Fruit fly (Drosophila melanogaster) whole organism, embryonic: ENCODE results near the gene CG46303.

Experiments
- C15 ChIP-seq: fragments of 200-800 bp; sonication (Bioruptor generic); IDR thresholded peaks from 3 replicates; pipeline ENCODE4 v1.3.6; 2022; ENCODE audit warnings: missing biosample characterization, missing genetic modification characterization
- CG10147 ChIP-seq: fragments of 200-800 bp; sonication (Bioruptor generic); optimal IDR thresholded peaks from 2 replicates; lab custom pipeline; 2019; ENCODE audit warnings: missing biosample characterization, mild to moderate bottlenecking, missing genetic modification characterization, moderate library complexity
- CG10274 ChIP-seq: fragments of 200-800 bp; sonication (Bioruptor generic); optimal IDR thresholded peaks from 3 replicates; lab custom pipeline; 2017; ENCODE audit warnings: missing biosample characterization, mild to moderate bottlenecking, missing genetic modification characterization
- CG12391 ChIP-seq: fragments of 200-800 bp; sonication (Bioruptor generic); optimal IDR thresholded peaks from 3 replicates; lab custom pipeline; 2018; ENCODE audit warnings: missing biosample characterization, mild to moderate bottlenecking, missing genetic modification characterization, moderate library complexity
- CG12659 ChIP-seq: fragments of 200-800 bp; sonication (Bioruptor generic); optimal IDR thresholded peaks from 3 replicates; lab custom pipeline; 2017; ENCODE audit warnings: mild to moderate bottlenecking, missing biosample characterization, missing genetic modification reagents, missing genetic modification characterization
- CG12769 ChIP-seq: fragments of 200-800 bp; sonication (Bioruptor generic); optimal IDR thresholded peaks from 2 replicates; lab custom pipeline; 2019; ENCODE audit warnings: missing biosample characterization, mild to moderate bottlenecking, missing genetic modification characterization, moderate library complexity
- CG17359 ChIP-seq: fragments of 200-800 bp; sonication (Bioruptor generic); optimal IDR thresholded peaks from 3 replicates; lab custom pipeline; 2018; ENCODE audit warnings: missing biosample characterization, mild to moderate bottlenecking, missing genetic modification characterization, moderate library complexity
- CG17829 ChIP-seq: fragments of 200-800 bp; optimal IDR thresholded peaks from 2 replicates; lab custom pipeline; 2019; ENCODE audit warnings: missing biosample characterization, mild to moderate bottlenecking, missing genetic modification characterization, moderate library complexity
- CG31441 ChIP-seq: fragments of 200-800 bp; sonication (Bioruptor generic); IDR thresholded peaks from 2 replicates; pipeline ENCODE4 v1.3.6; 2022; ENCODE audit warnings: missing biosample characterization, missing genetic modification characterization
- CG32772 ChIP-seq: fragments of 200-800 bp; sonication (Bioruptor generic); IDR thresholded peaks from 2 replicates; pipeline ENCODE4 v1.3.6; 2022; ENCODE audit warnings: missing biosample characterization, missing genetic modification characterization
- CG4328 ChIP-seq: fragments of 200-800 bp; sonication (Bioruptor generic); optimal IDR thresholded peaks from 3 replicates; lab custom pipeline; 2017; ENCODE audit warnings: missing biosample characterization, missing genetic modification reagents, missing genetic modification characterization
- CG5245 ChIP-seq: fragments of 200-800 bp; sonication (Bioruptor generic); optimal IDR thresholded peaks from 3 replicates; lab custom pipeline; 2016; ENCODE audit warnings: missing biosample characterization, missing genetic modification characterization
- CG6765 ChIP-seq: fragments of 200-800 bp; sonication (Bioruptor generic); optimal IDR thresholded peaks from 3 replicates; lab custom pipeline; 2017; ENCODE audit warnings: missing biosample characterization, mild to moderate bottlenecking, missing genetic modification characterization
- CG7372 ChIP-seq: fragments of 200-800 bp; sonication (Bioruptor generic); IDR thresholded peaks from 2 replicates; pipeline ENCODE4 v1.3.6; 2022; ENCODE audit warnings: missing biosample characterization, missing genetic modification characterization
- CG7928 ChIP-seq: fragments of 200-800 bp; sonication (Bioruptor generic); optimal IDR thresholded peaks from 2 replicates; lab custom pipeline; 2017; ENCODE audit warnings: missing biosample characterization, mild to moderate bottlenecking, missing genetic modification characterization
- CG8290 ChIP-seq, 3 experiments: fragments of 200-800 bp; sonication (Bioruptor generic); optimal IDR thresholded peaks; 2 replicates each; lab custom pipeline; 2016 to 2019; ENCODE audit warnings: missing biosample characterization in 3 of 3, missing genetic modification characterization in 3 of 3, mild to moderate bottlenecking in 2 of 3, moderate library complexity in 1 of 3
- D ChIP-seq, 2 experiments: fragments of 200-800 bp in 1 of 2; fragments of >200 bp in 1 of 2; sonication (Bioruptor generic) in 1 of 2; optimal IDR thresholded peaks; 2 replicates in 1 of 2; 3 replicates in 1 of 2; lab custom pipeline; 2017; ENCODE audit warnings: mild to moderate bottlenecking in 1 of 2, missing biosample characterization in 1 of 2, missing genetic modification characterization in 1 of 2, missing genetic modification reagents in 1 of 2
- Dad ChIP-seq: fragments of 200-800 bp; sonication (Bioruptor generic); optimal IDR thresholded peaks from 3 replicates; lab custom pipeline; 2016; ENCODE audit warnings: missing biosample characterization, missing genetic modification characterization
- HmgZ ChIP-seq: fragments of 200-800 bp; sonication (Bioruptor generic); optimal IDR thresholded peaks from 2 replicates; lab custom pipeline; 2018; ENCODE audit warnings: missing biosample characterization, mild to moderate bottlenecking, missing genetic modification characterization
- Mrtf ChIP-seq: fragments of 200-800 bp; sonication (Bioruptor generic); IDR thresholded peaks from 3 replicates; pipeline ENCODE4 v1.3.6; 2022; ENCODE audit warnings: missing biosample characterization, missing genetic modification characterization
- Neu2 ChIP-seq: fragments of 200-800 bp; sonication (Bioruptor generic); optimal IDR thresholded peaks from 3 replicates; lab custom pipeline; 2016; ENCODE audit warnings: missing biosample characterization, missing genetic modification characterization, borderline replicate concordance
- Rx ChIP-seq: fragments of 200-800 bp; sonication (Bioruptor generic); IDR thresholded peaks from 2 replicates; pipeline ENCODE4 v1.3.6; 2022; ENCODE audit warnings: missing biosample characterization, missing genetic modification characterization
- Six4 ChIP-seq: fragments of 200-800 bp; sonication (Bioruptor generic); optimal IDR thresholded peaks from 2 replicates; lab custom pipeline; 2016; ENCODE audit warnings: missing biosample characterization, missing genetic modification characterization
- Sox100B ChIP-seq: fragments of 200-800 bp; sonication (Bioruptor generic); optimal IDR thresholded peaks from 3 replicates; lab custom pipeline; 2018; ENCODE audit warnings: missing biosample characterization, mild to moderate bottlenecking, missing genetic modification characterization
- Usf ChIP-seq: fragments of 200-800 bp; sonication (Bioruptor generic); optimal IDR thresholded peaks from 2 replicates; lab custom pipeline; 2017; ENCODE audit warnings: missing genotype, missing biosample characterization, missing genetic modification characterization
- ap ChIP-seq: fragments of 200-800 bp; sonication (Bioruptor generic); IDR thresholded peaks from 2 replicates; pipeline ENCODE4 v1.3.6; 2022; ENCODE audit warnings: missing biosample characterization, missing genetic modification characterization
- bigmax ChIP-seq: fragments of 200-800 bp; sonication (Bioruptor generic); optimal IDR thresholded peaks from 2 replicates; lab custom pipeline; 2018; ENCODE audit warnings: missing biosample characterization, mild to moderate bottlenecking, missing genetic modification characterization
- da ChIP-seq: fragments of 200-800 bp; sonication (Bioruptor generic); optimal IDR thresholded peaks from 2 replicates; lab custom pipeline; 2016; ENCODE audit warnings: missing biosample characterization, missing genetic modification characterization
- disco-r ChIP-seq: fragments of 200-800 bp; sonication (Bioruptor generic); optimal IDR thresholded peaks from 2 replicates; lab custom pipeline; 2016; ENCODE audit warnings: missing biosample characterization, missing genetic modification characterization
- emc ChIP-seq: fragments of 200-800 bp; sonication (Bioruptor generic); optimal IDR thresholded peaks from 2 replicates; lab custom pipeline; 2016; ENCODE audit warnings: missing biosample characterization, missing genetic modification characterization
- gsb ChIP-seq: fragments of 200-800 bp; sonication (Bioruptor generic); IDR thresholded peaks from 2 replicates; pipeline ENCODE4 v1.3.6; 2022; ENCODE audit warnings: missing biosample characterization, missing genetic modification characterization
- hkb ChIP-seq, 2 experiments: fragments of 200-800 bp in 1 of 2; fragments of >200 bp in 1 of 2; sonication (Bioruptor generic) in 1 of 2; IDR thresholded peaks in 1 of 2; optimal IDR thresholded peaks in 1 of 2; 2 replicates each; pipeline versions ENCODE4 v1.3.6 to Lab custom; 2017 to 2022; ENCODE audit warnings: missing biosample characterization in 1 of 2, missing genetic modification characterization in 1 of 2
- kah ChIP-seq: fragments of 200-800 bp; sonication (Bioruptor generic); optimal IDR thresholded peaks from 2 replicates; lab custom pipeline; 2018; ENCODE audit warnings: missing biosample characterization, mild to moderate bottlenecking, missing genetic modification characterization
- klu ChIP-seq: fragments of 200-800 bp; sonication (Bioruptor generic); IDR thresholded peaks from 2 replicates; pipeline ENCODE4 v1.3.6; 2022; ENCODE audit warnings: missing biosample characterization, missing genetic modification characterization
- nerfin-1 ChIP-seq: fragments of 200-800 bp; sonication (Bioruptor generic); optimal IDR thresholded peaks from 3 replicates; lab custom pipeline; 2019; ENCODE audit warnings: missing biosample characterization, mild to moderate bottlenecking, missing genetic modification characterization, moderate library complexity
- nmo ChIP-seq: fragments of 200-800 bp; sonication (Bioruptor generic); optimal IDR thresholded peaks from 2 replicates; lab custom pipeline; 2018; ENCODE audit warnings: missing biosample characterization, mild to moderate bottlenecking, missing genetic modification characterization, moderate library complexity
- p53 ChIP-seq: fragments of 200-800 bp; sonication (Bioruptor generic); optimal IDR thresholded peaks from 2 replicates; lab custom pipeline; 2016; ENCODE audit warnings: missing biosample characterization, missing genetic modification characterization
- pan ChIP-seq, 4 experiments: fragments of >200 bp in 3 of 4; fragments of 200-800 bp in 1 of 4; sonication (Bioruptor generic) in 1 of 4; optimal IDR thresholded peaks in 3 of 4; IDR thresholded peaks in 1 of 4; 2 replicates each; pipeline versions ENCODE4 v1.3.6 to Lab custom; 2017 to 2022; ENCODE audit warnings: missing biosample characterization in 2 of 4, missing genetic modification characterization in 2 of 4, mixed read lengths in 1 of 4
- peb ChIP-seq: fragments of 200-800 bp; sonication (Bioruptor generic); IDR thresholded peaks from 2 replicates; pipeline ENCODE4 v1.3.6; 2022; ENCODE audit warnings: missing biosample characterization, missing genetic modification characterization
- prd ChIP-seq, 3 experiments: fragments of >200 bp in 2 of 3; fragments of 200-800 bp in 1 of 3; sonication (Bioruptor generic) in 1 of 3; optimal IDR thresholded peaks in 2 of 3; IDR thresholded peaks in 1 of 3; 2 replicates in 2 of 3; 3 replicates in 1 of 3; pipeline versions ENCODE4 v1.3.6 to Lab custom; 2017 to 2022; ENCODE audit warnings: missing biosample characterization in 1 of 3, missing genetic modification characterization in 1 of 3
- pros ChIP-seq: fragments of 200-800 bp; sonication (Bioruptor generic); optimal IDR thresholded peaks from 3 replicates; lab custom pipeline; 2019; ENCODE audit warnings: missing biosample characterization, mild to moderate bottlenecking, missing genetic modification characterization, moderate library complexity
- repo ChIP-seq: fragments of 200-800 bp; sonication (Bioruptor generic); optimal IDR thresholded peaks from 2 replicates; lab custom pipeline; 2016; ENCODE audit warnings: missing biosample characterization, missing genetic modification characterization
- ssp ChIP-seq: fragments of 200-800 bp; sonication (Bioruptor generic); IDR thresholded peaks from 2 replicates; pipeline ENCODE4 v1.3.6; 2022; ENCODE audit warnings: missing biosample characterization, missing genetic modification characterization
- tll ChIP-seq, 2 experiments: fragments of 200-800 bp in 1 of 2; fragments of >200 bp in 1 of 2; sonication (Bioruptor generic) in 1 of 2; optimal IDR thresholded peaks; 2 replicates each; lab custom pipeline; 2017 to 2019; ENCODE audit warnings: missing biosample characterization in 2 of 2, missing genetic modification characterization in 2 of 2, mild to moderate bottlenecking in 1 of 2, moderate library complexity in 1 of 2
- unpg ChIP-seq: fragments of 200-800 bp; sonication (Bioruptor generic); optimal IDR thresholded peaks from 3 replicates; lab custom pipeline; 2018; ENCODE audit warnings: missing biosample characterization, mild to moderate bottlenecking, missing genetic modification characterization, moderate library complexity
- usp ChIP-seq: fragments of >200 bp; optimal IDR thresholded peaks from 2 replicates; lab custom pipeline; 2017; ENCODE audit warnings: missing biosample characterization, missing genetic modification characterization
- zen ChIP-seq: fragments of 200-800 bp; sonication (Bioruptor generic); optimal IDR thresholded peaks from 3 replicates; lab custom pipeline; 2018; ENCODE audit warnings: missing biosample characterization, mild to moderate bottlenecking, missing genetic modification characterization, moderate library complexity

CG46303 gene

DNA sequence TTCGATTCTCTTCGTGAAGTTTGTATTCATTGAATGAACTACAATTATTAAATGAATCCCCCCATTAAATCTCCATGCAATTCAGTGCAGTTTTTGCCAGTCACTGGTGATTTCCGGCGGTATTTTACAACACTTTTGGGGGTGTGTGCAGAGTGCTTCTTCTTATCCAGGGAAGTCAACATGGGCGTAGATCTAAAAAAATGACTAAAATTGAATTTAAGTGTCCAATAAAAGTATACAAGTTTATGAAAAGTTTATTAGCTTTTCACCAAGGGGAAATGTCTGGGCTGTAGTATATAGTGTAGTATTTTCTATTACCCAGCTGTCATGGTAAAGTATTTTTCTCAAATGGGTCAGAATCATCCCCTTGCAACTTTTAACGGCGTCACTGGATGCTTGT lies 30.3 kb upstream of the CG46303 start, which contains the start of gene Hpf1 (continued):
- peak; percentile 30 for TF ChIP-seq pros
- TF ChIP-seq CG12391: peak; percentile 98
- peak; percentile 96 for TF ChIP-seq Sox100B (GFP tag; lab: Kevin White, UChicago)
- peak; percentile 80 for TF ChIP-seq CG7928
- no peak for TF ChIP-seq usp (GFP tag; lab: Kevin White, UChicago)
- peak; percentile 97 for TF ChIP-seq da (GFP tag; lab: Kevin White, UChicago)
- peak; percentile 96 for TF ChIP-seq peb (GFP tag; lab: Robert Waterston, UW)
- TF ChIP-seq CG10147 (GFP tag; lab: Kevin White, UChicago): peak; percentile 98
- TF ChIP-seq Six4 (GFP tag; lab: Kevin White, UChicago): peak; percentile 98
- TF ChIP-seq Usf (GFP tag; lab: Kevin White, UChicago): peak; percentile 95
- peak; percentile 97 for TF ChIP-seq Mrtf
- no peak for TF ChIP-seq D (optimal IDR thresholded peaks at IDR 0.05; lab: Kevin White, UChicago)
- TF ChIP-seq D (GFP tag; optimal IDR thresholded peaks at IDR 0.05; lab: Kevin White, UChicago): peak; percentile 96
- TF ChIP-seq repo (GFP tag; lab: Kevin White, UChicago): peak; percentile 97
- TF ChIP-seq gsb (GFP tag; lab: Robert Waterston, UW): peak; percentile 96
- peak; percentile 97 for TF ChIP-seq zen (tag; lab: Kevin White, UChicago)
- peak; percentile 99 for TF ChIP-seq unpg (GFP tag; lab: Kevin White, UChicago)
- TF ChIP-seq ssp: peak; percentile 93
- TF ChIP-seq CG12659: peak; percentile 99
- peak; percentile 94 for TF ChIP-seq CG4328 (GFP tag; lab: Kevin White, UChicago)
- peak; percentile 93 for TF ChIP-seq CG10274 (GFP tag; lab: Kevin White, UChicago)
- TF ChIP-seq emc (GFP tag; lab: Kevin White, UChicago): peak; percentile 97
- peak; percentile 98 for TF ChIP-seq disco-r
- no peak for TF ChIP-seq hkb (optimal IDR thresholded peaks at IDR 0.05; lab: Kevin White, UChicago)
- TF ChIP-seq hkb (GFP tag; IDR thresholded peaks at IDR 0.05; lab: Robert Waterston, UW): peak; percentile 98
- peak; percentile 96 for TF ChIP-seq nerfin-1
- TF ChIP-seq kah (GFP tag; lab: Kevin White, UChicago): peak; percentile 92
- peak; percentile 99 for TF ChIP-seq HmgZ (tag; lab: Kevin White, UChicago)
- peak; percentile 73 for TF ChIP-seq bigmax
- TF ChIP-seq Neu2: peak; percentile 92
- peak; percentile 98 for TF ChIP-seq CG6765 (GFP tag; lab: Kevin White, UChicago)
- peak; percentile 98 for TF ChIP-seq CG7372 (GFP tag; lab: Robert Waterston, UW)
- peak; percentile 96 for TF ChIP-seq klu
- peak; percentile 92 for TF ChIP-seq CG8290 (GFP tag; optimal IDR thresholded peaks at IDR 0.05; lab: Kevin White, UChicago)
- TF ChIP-seq CG8290 (tag; optimal IDR thresholded peaks at IDR 0.05; lab: Kevin White, UChicago): peak; percentile 82 to 98
- TF ChIP-seq C15: peak; percentile 94
- peak; percentile 98 for TF ChIP-seq CG17359 (tag; lab: Kevin White, UChicago)
- no peak for TF ChIP-seq prd (optimal IDR thresholded peaks at IDR 0.05; lab: Kevin White, UChicago)
- TF ChIP-seq prd (GFP tag; IDR thresholded peaks at IDR 0.05; lab: Robert Waterston, UW): peak; percentile 99
- TF ChIP-seq CG31441 (GFP tag; lab: Robert Waterston, UW): peak; percentile 98
- peak; percentile 95 for TF ChIP-seq ap (GFP tag; lab: Robert Waterston, UW)
- TF ChIP-seq nmo: peak; percentile 98
- TF ChIP-seq pan (optimal IDR thresholded peaks at IDR 0.05; lab: Kevin White, UChicago): no peak
- peak in 1 of 2 experiments; percentile 98 for TF ChIP-seq pan (GFP tag; optimal IDR thresholded peaks at IDR 0.05 in 1 of 2, IDR thresholded peaks at IDR 0.05 in 1 of 2)
- peak; percentile 99 for TF ChIP-seq CG12769
- TF ChIP-seq p53 (GFP tag; lab: Kevin White, UChicago): peak; percentile 96
- TF ChIP-seq Rx (GFP tag; lab: Robert Waterston, UW): peak; percentile 95
- TF ChIP-seq tll (GFP tag; optimal IDR thresholded peaks at IDR 0.05; lab: Kevin White, UChicago): peak; percentile 24 to 91
- TF ChIP-seq CG32772: peak; percentile 97
- TF ChIP-seq CG17829: peak; percentile 97
- peak; percentile 98 for TF ChIP-seq Dad (GFP tag; lab: Kevin White, UChicago)
- peak; percentile 97 for TF ChIP-seq CG5245 (GFP tag; lab: Kevin White, UChicago)
